Worm (Caenorhabditis elegans): ENCODE measurements around the gene F10E9.11.

- TF ChIP-seq ama-1 (optimal IDR thresholded peaks at IDR 0.05) (no peak), hnd-1 (tag; optimal IDR thresholded peaks at IDR 0.05) (no peak), tbx-37 (GFP tag; conservative IDR thresholded peaks at IDR 0.05) (no peak)
These were observed 27.6 kb downstream of the F10E9.11 start for ce11 chrIII:8291268-8292032.

Measured in whole organism, early embryonic.